Fruit fly (Drosophila melanogaster): Measurements from ENCODE around the gene Pbp95.

- TF ChIP-seq CG7101 (tag; optimal IDR thresholded peaks at IDR 0.05) (no peak), Hr96 (GFP tag; optimal IDR thresholded peaks at IDR 0.05) (no peak), CG5204 (GFP tag; optimal IDR thresholded peaks at IDR 0.05) (no peak), kay (GFP tag; ENCODE audit: borderline replicate concordance) (no peak), cnc (optimal IDR thresholded peaks at IDR 0.05) (no peak), Mnt (GFP tag; optimal IDR thresholded peaks at IDR 0.05) (no peak), Clk (GFP tag; optimal IDR thresholded peaks at IDR 0.05) (no peak), bab1 (GFP tag; optimal IDR thresholded peaks at IDR 0.05) (no peak), tj (GFP tag; optimal IDR thresholded peaks at IDR 0.05) (no peak), CG1620 (GFP tag; optimal IDR thresholded peaks at IDR 0.05) (no peak), CG33017 (tag; optimal IDR thresholded peaks at IDR 0.05) (no peak), CG12768 (GFP tag; optimal IDR thresholded peaks at IDR 0.05) (no peak), CG7045 (GFP tag; optimal IDR thresholded peaks at IDR 0.05) (no peak)
These were observed 14.8 kb upstream of the Pbp95 start for dm6 chr3R:7998778-7999177.

Data from whole organism, adult.